Fruit fly (Drosophila melanogaster): ENCODE results near the gene CG32284.

The CG32284 gene

DNA sequence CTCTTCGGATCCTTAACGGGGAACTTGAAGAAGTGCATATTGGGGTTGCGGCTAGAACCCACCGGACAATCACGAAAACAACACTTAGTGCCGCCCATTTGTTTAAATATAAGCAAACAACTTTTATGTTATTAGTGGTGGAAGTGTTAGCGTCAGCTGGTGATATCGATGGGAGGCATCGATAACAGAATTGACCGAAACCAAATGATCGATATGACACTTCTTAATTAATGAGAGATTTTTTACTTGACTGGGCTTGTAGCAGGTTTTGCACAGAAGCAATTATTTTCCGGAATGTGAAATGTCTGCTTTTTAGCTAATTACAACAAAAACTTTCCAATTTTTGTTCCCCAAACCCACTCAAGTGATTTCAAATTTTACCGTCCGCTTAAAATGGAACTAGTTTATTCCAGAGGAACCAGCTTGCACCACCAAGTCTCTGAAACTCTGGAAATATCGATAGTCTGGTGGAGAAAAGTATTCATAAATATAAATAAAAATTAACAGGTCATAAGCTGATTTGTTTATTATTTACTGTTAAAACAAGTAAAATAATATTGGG, 6.0 kb downstream of the CG32284 start, which contains the start of gene CG14965 (continued):
- TF ChIP-seq Taf1 (GFP tag; IDR thresholded peaks at IDR 0.05) (no peak), Mad (GFP tag; optimal IDR thresholded peaks at IDR 0.05) (no peak), Mrtf (GFP tag; IDR thresholded peaks at IDR 0.05) (no peak), lola (GFP tag; optimal IDR thresholded peaks at IDR 0.05) (no peak), Bgb (GFP tag; IDR thresholded peaks at IDR 0.05; ENCODE audit: partially characterized antibody) (peak; percentile 89), Bdp1 (GFP tag; optimal IDR thresholded peaks at IDR 0.05) (no peak), schlank (tag; optimal IDR thresholded peaks at IDR 0.05) (no peak), CG32532 (GFP tag; IDR thresholded peaks at IDR 0.05) (no peak), sens-2 (GFP tag; IDR thresholded peaks at IDR 0.05) (no peak), CG5245 (GFP tag; optimal IDR thresholded peaks at IDR 0.05) (no peak), mld (GFP tag; IDR thresholded peaks at IDR 0.05; ENCODE audit: partially characterized antibody) (peak; percentile 75; the same call in 2 of the 3 replicates), CG30020 (tag; optimal IDR thresholded peaks at IDR 0.05) (no peak), CG10431 (GFP tag; optimal IDR thresholded peaks at IDR 0.05) (no peak), CG7963 (GFP tag; IDR thresholded peaks at IDR 0.05; ENCODE audit: partially characterized antibody) (peak; percentile 72), CG11723 (GFP tag; optimal IDR thresholded peaks at IDR 0.05) (no peak), Dref (GFP tag; IDR thresholded peaks at IDR 0.05) (peak; percentile 84), C15 (GFP tag; IDR thresholded peaks at IDR 0.05) (no peak), CG10979 (tag; optimal IDR thresholded peaks at IDR 0.05) (no peak), chif (GFP tag; optimal IDR thresholded peaks at IDR 0.05) (no peak), CG16863 (GFP tag; optimal IDR thresholded peaks at IDR 0.05) (no peak), Hey (tag; optimal IDR thresholded peaks at IDR 0.05) (no peak), nerfin-2 (GFP tag; IDR thresholded peaks at IDR 0.05; ENCODE audit: partially characterized antibody) (peak; percentile 90), CG2199 (GFP tag; IDR thresholded peaks at IDR 0.05) (no peak), HmgD (GFP tag; optimal IDR thresholded peaks at IDR 0.05) (no peak), tna (GFP tag; IDR thresholded peaks at IDR 0.05; ENCODE audit: partially characterized antibody) (peak; percentile 78), jigr1 (GFP tag; IDR thresholded peaks at IDR 0.05) (no peak), Stat92E (GFP tag; optimal IDR thresholded peaks at IDR 0.05) (no peak), CG11504 (tag; optimal IDR thresholded peaks at IDR 0.05) (no peak), CG3838 (GFP tag; optimal IDR thresholded peaks at IDR 0.05) (no peak), CG13287 (GFP tag; IDR thresholded peaks at IDR 0.05; ENCODE audit: partially characterized antibody) (peak; percentile 94), scrt (GFP tag; optimal IDR thresholded peaks at IDR 0.05) (no peak), Opbp (GFP tag; IDR thresholded peaks at IDR 0.05; ENCODE audit: partially characterized antibody) (peak; percentile 82; the same call in 2 of the 3 replicates), CG1603 (tag; optimal IDR thresholded peaks at IDR 0.05) (no peak), dati (GFP tag; IDR thresholded peaks at IDR 0.05) (no peak), CG10274 (GFP tag; optimal IDR thresholded peaks at IDR 0.05) (no peak), gt (GFP tag; IDR thresholded peaks at IDR 0.05) (no peak), CG9932 (GFP tag; IDR thresholded peaks at IDR 0.05) (no peak), CG10366 (GFP tag; IDR thresholded peaks at IDR 0.05) (no peak), Optix (GFP tag; IDR thresholded peaks at IDR 0.05) (no peak), Oli (tag; optimal IDR thresholded peaks at IDR 0.05) (no peak), nerfin-1 (tag; optimal IDR thresholded peaks at IDR 0.05) (no peak), CG8924 (tag; optimal IDR thresholded peaks at IDR 0.05) (no peak), mirr (GFP tag; optimal IDR thresholded peaks at IDR 0.05) (no peak), nmo (GFP tag; optimal IDR thresholded peaks at IDR 0.05) (no peak), pnt (GFP tag; optimal IDR thresholded peaks at IDR 0.05) (no peak), cas (GFP tag; IDR thresholded peaks at IDR 0.05) (no peak), Nf-YA (GFP tag; IDR thresholded peaks at IDR 0.05) (no peak), CG7786 (GFP tag; optimal IDR thresholded peaks at IDR 0.05) (no peak), bigmax (GFP tag; optimal IDR thresholded peaks at IDR 0.05) (no peak), CG2678 (tag; optimal IDR thresholded peaks at IDR 0.05) (no peak)

Measured in whole organism, embryonic.